Fruit fly (Drosophila melanogaster) whole organism, wandering third instar larva: ENCODE data around the gene Alp10.

Source experiments
- CG32264 ChIP-seq: fragments of 200-800 bp; sonication (Bioruptor generic); optimal IDR thresholded peaks from 2 replicates; lab custom pipeline; 2016; ENCODE audit warnings: missing biosample characterization, missing genetic modification characterization
- CrebA ChIP-seq: fragments of 200-800 bp; sonication (Bioruptor generic); optimal IDR thresholded peaks from 2 replicates; lab custom pipeline; 2016; ENCODE audit warnings: missing biosample characterization, mild to moderate bottlenecking, missing genetic modification characterization, borderline replicate concordance
- Dfd ChIP-seq: fragments of >200 bp; optimal IDR thresholded peaks from 2 replicates; lab custom pipeline; 2017; ENCODE audit warnings: missing biosample characterization, missing genetic modification characterization
- HLH106 ChIP-seq: fragments of 200-800 bp; optimal IDR thresholded peaks from 3 replicates; lab custom pipeline; 2019; ENCODE audit warnings: missing biosample characterization, mild to moderate bottlenecking, missing genetic modification characterization, moderate library complexity
- Hr83 ChIP-seq: fragments of 200-300 bp; sonication (Bioruptor generic); optimal IDR thresholded peaks from 2 replicates; lab custom pipeline; 2016; ENCODE audit warnings: missing biosample characterization, mild to moderate bottlenecking, missing genetic modification characterization, moderate library complexity; ENCODE audit not compliant: poor library complexity, severe bottlenecking
- Jra ChIP-seq: sonication (Bioruptor generic); optimal IDR thresholded peaks from 2 replicates; lab custom pipeline; 2016; ENCODE audit warnings: missing biosample characterization, missing genetic modification characterization
- Mio ChIP-seq: sonication (Bioruptor generic); optimal IDR thresholded peaks from 2 replicates; lab custom pipeline; 2016; ENCODE audit warnings: missing biosample characterization, missing genetic modification characterization
- Myc ChIP-seq: fragments of >200 bp; optimal IDR thresholded peaks from 2 replicates; lab custom pipeline; 2017
- N ChIP-seq: fragments of >200 bp; optimal IDR thresholded peaks from 2 replicates; lab custom pipeline; 2018; ENCODE audit warnings: missing biosample characterization, missing external identifiers, missing genetic modification characterization
- Rel ChIP-seq, 2 experiments: fragments of 200-800 bp; sonication (Bioruptor generic) in 1 of 2; optimal IDR thresholded peaks; 2 replicates in 1 of 2; 3 replicates in 1 of 2; lab custom pipeline; 2016 to 2019; ENCODE audit warnings: mild to moderate bottlenecking in 2 of 2, missing biosample characterization in 2 of 2, missing genetic modification characterization in 2 of 2, moderate library complexity in 1 of 2
- Sp1 ChIP-seq: fragments of 200-800 bp; sonication (Bioruptor generic); optimal IDR thresholded peaks from 3 replicates; lab custom pipeline; 2019; ENCODE audit warnings: missing biosample characterization, mild to moderate bottlenecking, missing genetic modification characterization, moderate library complexity
- Vsx2 ChIP-seq: fragments of 200-300, 225-300 bp; sonication (Bioruptor generic); optimal IDR thresholded peaks from 2 replicates; lab custom pipeline; 2018; ENCODE audit warnings: missing biosample characterization, missing genetic modification characterization; ENCODE audit not compliant: partially characterized antibody
- br ChIP-seq: fragments of 200-800 bp; sonication (Bioruptor generic); optimal IDR thresholded peaks from 2 replicates; lab custom pipeline; 2016; ENCODE audit warnings: missing biosample characterization, missing genetic modification characterization
- brk ChIP-seq: fragments of 200-800 bp; sonication (Bioruptor generic); optimal IDR thresholded peaks from 2 replicates; lab custom pipeline; 2016; ENCODE audit warnings: missing biosample characterization, mild to moderate bottlenecking, missing genetic modification characterization
- dl ChIP-seq, 2 experiments: fragments of 175-275, 200-275 bp in 1 of 2; fragments of 200-275 bp in 1 of 2; sonication (Bioruptor generic); optimal IDR thresholded peaks; lab custom pipeline; 2018; ENCODE audit warnings: mild to moderate bottlenecking in 2 of 2, missing biosample characterization in 2 of 2, missing genetic modification characterization in 2 of 2, moderate library complexity in 2 of 2; ENCODE audit not compliant: partially characterized antibody in 2 of 2, insufficient read depth in 1 of 2
- dsf ChIP-seq: sonication (Bioruptor generic); optimal IDR thresholded peaks from 2 replicates; lab custom pipeline; 2016; ENCODE audit warnings: missing biosample characterization, missing genetic modification characterization, borderline replicate concordance
- ey ChIP-seq: fragments of 200-800 bp; sonication (Bioruptor generic); optimal IDR thresholded peaks from 2 replicates; lab custom pipeline; 2016; ENCODE audit warnings: missing biosample characterization, missing genetic modification characterization
- foxo ChIP-seq, 2 experiments: fragments of 200-800 bp; sonication (Bioruptor generic); optimal IDR thresholded peaks; 2 replicates in 1 of 2; 3 replicates in 1 of 2; lab custom pipeline; 2016 to 2017; ENCODE audit warnings: missing biosample characterization in 2 of 2, missing genetic modification characterization in 2 of 2
- fru ChIP-seq: fragments of 200-800 bp; sonication (Bioruptor generic); optimal IDR thresholded peaks from 3 replicates; lab custom pipeline; 2016; ENCODE audit warnings: missing biosample characterization, mild to moderate bottlenecking, missing genetic modification characterization
- h ChIP-seq: fragments of 200-800 bp; sonication (Bioruptor generic); optimal IDR thresholded peaks from 3 replicates; lab custom pipeline; 2016; ENCODE audit warnings: missing biosample characterization, mild to moderate bottlenecking, missing genetic modification characterization
- lola ChIP-seq: fragments of >200 bp; optimal IDR thresholded peaks from 2 replicates; lab custom pipeline; 2017; ENCODE audit warnings: missing biosample characterization, missing genetic modification characterization
- psq ChIP-seq: fragments of 200-800 bp; sonication (Bioruptor generic); optimal IDR thresholded peaks from 3 replicates; lab custom pipeline; 2017; ENCODE audit warnings: missing biosample characterization, mild to moderate bottlenecking, missing genetic modification characterization, moderate library complexity
- rgr ChIP-seq: fragments of 200-800 bp; sonication (Bioruptor generic); optimal IDR thresholded peaks from 3 replicates; lab custom pipeline; 2016; ENCODE audit warnings: missing biosample characterization, mild to moderate bottlenecking, missing genetic modification characterization
- sage ChIP-seq: fragments of 200-800 bp; sonication (Bioruptor generic); optimal IDR thresholded peaks from 2 replicates; lab custom pipeline; 2016; ENCODE audit warnings: missing biosample characterization, mild to moderate bottlenecking, missing genetic modification characterization
- sv ChIP-seq: fragments of 200-800 bp; sonication (Bioruptor generic); optimal IDR thresholded peaks from 3 replicates; lab custom pipeline; 2016; ENCODE audit warnings: missing biosample characterization, missing genetic modification characterization
- tai ChIP-seq: sonication (Bioruptor generic); optimal IDR thresholded peaks from 2 replicates; lab custom pipeline; 2016; ENCODE audit warnings: missing biosample characterization, missing genetic modification characterization
- usp ChIP-seq: fragments of >200 bp; optimal IDR thresholded peaks from 2 replicates; lab custom pipeline; 2017; ENCODE audit warnings: missing biosample characterization, missing genetic modification characterization
- woc ChIP-seq: sonication (Bioruptor generic); optimal IDR thresholded peaks from 2 replicates; lab custom pipeline; 2016; ENCODE audit warnings: missing biosample characterization, mild to moderate bottlenecking, missing genetic modification characterization

The Alp10 gene

DNA sequence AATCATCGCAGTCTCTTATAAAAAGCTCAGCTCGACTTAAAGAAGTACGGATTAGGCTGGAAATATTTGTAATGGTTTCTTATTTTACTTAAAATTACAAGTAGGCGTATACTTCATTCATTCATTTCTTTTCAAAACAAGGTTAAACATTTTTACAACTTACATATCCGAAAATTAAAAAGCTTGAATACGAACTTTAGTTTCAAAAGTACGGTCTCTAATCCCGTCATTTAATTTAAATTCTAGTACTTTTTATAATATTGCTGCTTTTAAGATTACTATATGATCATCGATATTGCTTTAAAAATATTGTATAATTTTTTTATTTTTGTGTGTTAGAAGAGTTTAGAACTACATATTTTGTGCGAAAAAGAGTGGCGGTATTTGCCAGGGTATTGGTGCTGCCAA, 35.1 kb upstream of the Alp10 start (continued):
- TF ChIP-seq psq (GFP tag; lab: Kevin White, UChicago) = peak; percentile 51
- TF ChIP-seq, all 38 proteins: peak for 12

dm6 chr3L:5627816-5628215, 32.7 kb upstream of the Alp10 start:
- TF ChIP-seq psq (GFP tag; lab: Kevin White, UChicago) = peak; percentile 98
- TF ChIP-seq brk = peak; percentile 3
- TF ChIP-seq br (GFP tag; lab: Kevin White, UChicago) = no peak
- TF ChIP-seq Rel (GFP tag; optimal IDR thresholded peaks at IDR 0.05; lab: Kevin White, UChicago) = peak; percentile 23
- no peak for TF ChIP-seq Rel (tag; optimal IDR thresholded peaks at IDR 0.05; lab: Kevin White, UChicago)
- no peak for TF ChIP-seq lola
- peak; percentile 46 for TF ChIP-seq sage (GFP tag; lab: Kevin White, UChicago)
- TF ChIP-seq HLH106 (tag; lab: Kevin White, UChicago) = no peak

DNA sequence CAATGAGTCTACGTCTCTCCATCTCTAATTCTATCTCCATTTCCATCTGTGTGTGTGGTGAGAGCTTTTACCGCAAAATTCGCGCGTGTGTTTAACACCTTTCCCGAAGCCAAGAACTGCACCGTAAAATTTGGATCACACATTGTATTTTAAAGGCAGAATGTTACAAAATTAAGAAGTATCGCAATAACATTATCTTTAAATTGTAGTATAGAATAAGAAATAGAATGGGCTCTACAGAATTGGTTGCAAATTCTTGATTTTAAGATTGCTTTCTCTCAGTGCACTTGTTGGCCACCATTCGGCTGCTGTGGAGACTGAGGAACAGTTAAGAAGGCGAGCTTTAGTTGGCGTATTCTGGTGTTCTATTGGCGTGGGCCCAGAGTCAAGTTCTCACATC, 31.4 kb upstream of the Alp10 start:
- peak in 1 of 2 experiments; percentile 20 for TF ChIP-seq foxo (GFP tag; optimal IDR thresholded peaks at IDR 0.05; lab: Kevin White, UChicago)
- TF ChIP-seq N (GFP tag; lab: Kevin White, UChicago) = no peak
- peak; percentile 26 for TF ChIP-seq h (GFP tag; lab: Kevin White, UChicago)
- TF ChIP-seq, all 38 proteins: peak for 2

DNA sequence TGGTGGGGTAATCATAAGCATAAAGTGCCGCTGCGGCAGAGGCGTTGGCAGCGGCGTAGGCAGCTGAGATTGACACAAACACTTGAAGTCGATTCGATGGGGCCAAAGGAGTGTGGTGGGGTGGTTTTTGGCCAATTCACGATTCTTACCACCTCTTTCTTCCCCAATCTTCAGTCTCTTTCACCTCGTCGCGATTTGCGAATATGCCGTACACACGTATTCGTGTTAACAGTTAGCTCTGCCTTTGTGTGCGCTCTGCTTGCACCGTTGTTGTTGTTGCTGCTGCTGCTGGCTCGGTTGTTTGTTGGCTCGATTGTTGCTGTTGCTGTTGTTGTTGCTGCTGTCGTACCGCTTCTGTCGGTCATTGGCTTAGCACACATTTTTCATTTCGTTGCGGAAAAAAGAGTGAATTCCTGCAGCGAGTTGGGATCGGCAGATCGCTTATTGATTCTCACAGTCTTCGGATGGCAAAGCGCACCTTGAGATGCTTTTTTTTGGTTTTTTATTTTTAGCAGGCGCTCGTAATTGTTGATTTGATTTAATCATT, 30.1 kb upstream of the Alp10 start:
- no peak for TF ChIP-seq Mio (GFP tag; lab: Kevin White, UChicago)
- TF ChIP-seq psq (GFP tag; lab: Kevin White, UChicago) = peak; percentile 84

DNA sequence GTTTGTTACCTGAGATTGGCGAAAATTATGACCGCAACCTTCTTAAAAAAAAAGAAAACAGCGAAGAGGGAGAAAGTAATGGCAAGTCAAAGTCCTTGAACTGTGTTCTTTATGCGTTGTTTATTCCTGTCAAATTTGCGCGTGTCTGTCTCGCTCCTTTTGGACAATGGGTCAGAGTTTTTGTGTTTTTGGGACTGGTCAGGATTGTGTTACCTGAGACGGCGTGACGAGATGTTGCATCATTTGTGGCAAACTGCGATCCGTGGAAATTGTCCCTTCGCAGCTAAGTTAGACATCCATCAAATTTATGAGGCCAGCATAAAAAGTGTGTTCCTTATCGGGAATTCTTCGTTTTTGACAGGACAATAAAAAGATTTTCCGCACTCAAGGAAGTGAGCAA, 28.2 kb upstream of the Alp10 start:
- TF ChIP-seq Mio (GFP tag; lab: Kevin White, UChicago) = no peak
- TF ChIP-seq lola = no peak
- TF ChIP-seq Myc (lab: Kevin White, UChicago) = no peak
- no peak for TF ChIP-seq Hr83
- no peak for TF ChIP-seq Sp1
- TF ChIP-seq usp (GFP tag; lab: Kevin White, UChicago) = no peak
- TF ChIP-seq CrebA (GFP tag; lab: Kevin White, UChicago) = no peak
- TF ChIP-seq ey (GFP tag; lab: Kevin White, UChicago) = no peak
- no peak for TF ChIP-seq dl (GFP tag; optimal IDR thresholded peaks at IDR 0.05; lab: Kevin White, UChicago; ENCODE audit: insufficient read depth in 1 of 2, partially characterized antibody in 2 of 2)
- TF ChIP-seq rgr (GFP tag; lab: Kevin White, UChicago) = no peak
- no peak for TF ChIP-seq sv (GFP tag; lab: Kevin White, UChicago)
- TF ChIP-seq fru = no peak
- no peak for TF ChIP-seq dsf (GFP tag; lab: Kevin White, UChicago)
- TF ChIP-seq tai (GFP tag; lab: Kevin White, UChicago) = no peak

dm6 chr3L:5621908-5622307, 26.8 kb upstream of the Alp10 start:
- no peak for TF ChIP-seq HLH106 (tag; lab: Kevin White, UChicago)
- TF ChIP-seq Sp1 = peak; percentile 0
- peak; percentile 10 for TF ChIP-seq fru
- peak; percentile 79 for TF ChIP-seq psq (GFP tag; lab: Kevin White, UChicago)
- TF ChIP-seq CrebA (GFP tag; lab: Kevin White, UChicago) = peak; percentile 40
- TF ChIP-seq tai (GFP tag; lab: Kevin White, UChicago) = peak; percentile 69
- no peak for TF ChIP-seq Dfd (GFP tag; lab: Kevin White, UChicago)
- TF ChIP-seq dl (GFP tag; optimal IDR thresholded peaks at IDR 0.05; lab: Kevin White, UChicago; ENCODE audit: insufficient read depth in 1 of 2, partially characterized antibody in 2 of 2) = peak in 1 of 2 experiments; percentile 12
- TF ChIP-seq Rel (GFP tag; optimal IDR thresholded peaks at IDR 0.05; lab: Kevin White, UChicago) = no peak
- peak; percentile 39 for TF ChIP-seq Rel (tag; optimal IDR thresholded peaks at IDR 0.05; lab: Kevin White, UChicago)

dm6 chr3L:5621506-5621905, 26.4 kb upstream of the Alp10 start:
- no peak for TF ChIP-seq HLH106 (tag; lab: Kevin White, UChicago)
- TF ChIP-seq usp (GFP tag; lab: Kevin White, UChicago) = no peak
- no peak for TF ChIP-seq psq (GFP tag; lab: Kevin White, UChicago)
- TF ChIP-seq Hr83 = no peak
- no peak for TF ChIP-seq N (GFP tag; lab: Kevin White, UChicago)
- TF ChIP-seq Jra (GFP tag; lab: Kevin White, UChicago) = no peak
- TF ChIP-seq rgr (GFP tag; lab: Kevin White, UChicago) = no peak
- TF ChIP-seq woc = no peak
- TF ChIP-seq br (GFP tag; lab: Kevin White, UChicago) = no peak
- no peak for TF ChIP-seq dsf (GFP tag; lab: Kevin White, UChicago)
- TF ChIP-seq dl (GFP tag; optimal IDR thresholded peaks at IDR 0.05; lab: Kevin White, UChicago; ENCODE audit: insufficient read depth in 1 of 2, partially characterized antibody in 2 of 2) = no peak
- no peak for TF ChIP-seq ey (GFP tag; lab: Kevin White, UChicago)
- no peak for TF ChIP-seq foxo (GFP tag; optimal IDR thresholded peaks at IDR 0.05; lab: Kevin White, UChicago)
- TF ChIP-seq Vsx2 = no peak
- no peak for TF ChIP-seq CG32264 (GFP tag; lab: Kevin White, UChicago)
- no peak for TF ChIP-seq Myc (lab: Kevin White, UChicago)
- TF ChIP-seq, all 38 proteins: peak for 0
